Fruit fly (Drosophila melanogaster): ENCODE results near the gene Fpgs2.

Fpgs2 gene

dm6 chr2L:3888754-3889603 lies 25.1 kb downstream of the Fpgs2 start:
- TF ChIP-seq CG10669 (GFP tag; optimal IDR thresholded peaks at IDR 0.05), result peak; percentile 51
- peak; percentile 51 for TF ChIP-seq CG15336 (GFP tag; IDR thresholded peaks at IDR 0.05)
- TF ChIP-seq spab (GFP tag; optimal IDR thresholded peaks at IDR 0.05), result peak; percentile 72
- TF ChIP-seq Met (GFP tag; optimal IDR thresholded peaks at IDR 0.05), result peak; percentile 75
- peak; percentile 24 for TF ChIP-seq CG6854 (GFP tag; optimal IDR thresholded peaks at IDR 0.05)
- peak; percentile 20 for TF ChIP-seq Eip93F (GFP tag; optimal IDR thresholded peaks at IDR 0.05)
- peak; percentile 58 for TF ChIP-seq CG31627 (GFP tag; optimal IDR thresholded peaks at IDR 0.05)
- TF ChIP-seq Ets96B (tag; optimal IDR thresholded peaks at IDR 0.05), result peak; percentile 70
- TF ChIP-seq vri (GFP tag; optimal IDR thresholded peaks at IDR 0.05), result peak; percentile 47
- TF ChIP-seq CG11902 (GFP tag; optimal IDR thresholded peaks at IDR 0.05), result peak; percentile 49
- TF ChIP-seq dsx (GFP tag; optimal IDR thresholded peaks at IDR 0.05; ENCODE audit: poor library complexity, severe bottlenecking), result peak; percentile 54
- TF ChIP-seq CG3032 (tag; optimal IDR thresholded peaks at IDR 0.05), result peak; percentile 75
- peak; percentile 71 for TF ChIP-seq CG6276 (GFP tag; optimal IDR thresholded peaks at IDR 0.05)
- TF ChIP-seq CG6808 (GFP tag; optimal IDR thresholded peaks at IDR 0.05), result peak; percentile 77
- TF ChIP-seq Lpt (GFP tag; optimal IDR thresholded peaks at IDR 0.05), result peak; percentile 30
- peak; percentile 79 for TF ChIP-seq CG34406 (GFP tag; optimal IDR thresholded peaks at IDR 0.05)
- TF ChIP-seq fd59A (GFP tag; optimal IDR thresholded peaks at IDR 0.05), result peak; percentile 81
- peak; percentile 80 for TF ChIP-seq CG6792 (GFP tag; optimal IDR thresholded peaks at IDR 0.05)
- peak; percentile 57 for TF ChIP-seq Sox102F (GFP tag; optimal IDR thresholded peaks at IDR 0.05)
- TF ChIP-seq dac (GFP tag; optimal IDR thresholded peaks at IDR 0.05), result peak; percentile 68
- TF ChIP-seq CG1621 (tag; optimal IDR thresholded peaks at IDR 0.05), result peak; percentile 55
- peak; percentile 79 for TF ChIP-seq lz (GFP tag; optimal IDR thresholded peaks at IDR 0.05)
- peak; percentile 75 for TF ChIP-seq achi (GFP tag; optimal IDR thresholded peaks at IDR 0.05)
- TF ChIP-seq salr (GFP tag; optimal IDR thresholded peaks at IDR 0.05), result peak; percentile 47 to 81
- peak; percentile 55; the same call in 2 of the 3 replicates for TF ChIP-seq CG6163 (GFP tag; IDR thresholded peaks at IDR 0.05)
- peak; percentile 84 for TF ChIP-seq CG4318 (GFP tag; optimal IDR thresholded peaks at IDR 0.05)
- TF ChIP-seq Ets21C (GFP tag; optimal IDR thresholded peaks at IDR 0.05), result peak; percentile 54
- 0 out of 2 replicates have a peak, but pooled peaks have one; percentile 29 for TF ChIP-seq CG11294 (GFP tag; IDR thresholded peaks at IDR 0.05)
- peak; percentile 85 for TF ChIP-seq svp (GFP tag)
- no peak for TF ChIP-seq CG8319 (GFP tag; optimal IDR thresholded peaks at IDR 0.05)
- peak; percentile 73 for TF ChIP-seq Sox14 (GFP tag; optimal IDR thresholded peaks at IDR 0.05)
- TF ChIP-seq Eip78C (GFP tag), result peak; percentile 93
- peak; percentile 31 for TF ChIP-seq CG9139 (GFP tag; optimal IDR thresholded peaks at IDR 0.05)
- peak; percentile 79 for TF ChIP-seq net (GFP tag; optimal IDR thresholded peaks at IDR 0.05)
- TF ChIP-seq CG32006 (GFP tag; optimal IDR thresholded peaks at IDR 0.05), result peak; percentile 93
- TF ChIP-seq Gug (GFP tag; IDR thresholded peaks at IDR 0.05), result 0 out of 2 replicates have a peak, but pooled peaks have one; percentile 18
- peak; percentile 81 to 83 for TF ChIP-seq ss (GFP tag; optimal IDR thresholded peaks at IDR 0.05)
- peak; percentile 59 for TF ChIP-seq cyc (GFP tag; optimal IDR thresholded peaks at IDR 0.05)
- peak; percentile 90 for TF ChIP-seq OdsH (GFP tag; optimal IDR thresholded peaks at IDR 0.05)
- peak; percentile 70 for TF ChIP-seq Sox15 (GFP tag; optimal IDR thresholded peaks at IDR 0.05)
- no peak for TF ChIP-seq fkh (GFP tag; optimal IDR thresholded peaks at IDR 0.05)
- TF ChIP-seq Blimp-1 (GFP tag; optimal IDR thresholded peaks at IDR 0.05), result peak; percentile 60
- TF ChIP-seq Hr39 (GFP tag; optimal IDR thresholded peaks at IDR 0.05), result peak; percentile 69
- TF ChIP-seq eg (GFP tag; IDR thresholded peaks at IDR 0.05), result peak; percentile 43; the same call in 1 of the 3 replicates
- no peak for TF ChIP-seq CG16779 (tag; optimal IDR thresholded peaks at IDR 0.05)
- TF ChIP-seq CG3919 (GFP tag; optimal IDR thresholded peaks at IDR 0.05), result peak; percentile 81
- TF ChIP-seq Hr38 (GFP tag; optimal IDR thresholded peaks at IDR 0.05), result no peak
- TF ChIP-seq CG8632 (GFP tag; optimal IDR thresholded peaks at IDR 0.05), result peak; percentile 75
- TF ChIP-seq CG10631 (GFP tag; optimal IDR thresholded peaks at IDR 0.05), result peak; percentile 77

Data from whole organism, prepupa.